Worm (Caenorhabditis elegans): Measurements from ENCODE around the gene srx-131.

srx-131 gene

DNA sequence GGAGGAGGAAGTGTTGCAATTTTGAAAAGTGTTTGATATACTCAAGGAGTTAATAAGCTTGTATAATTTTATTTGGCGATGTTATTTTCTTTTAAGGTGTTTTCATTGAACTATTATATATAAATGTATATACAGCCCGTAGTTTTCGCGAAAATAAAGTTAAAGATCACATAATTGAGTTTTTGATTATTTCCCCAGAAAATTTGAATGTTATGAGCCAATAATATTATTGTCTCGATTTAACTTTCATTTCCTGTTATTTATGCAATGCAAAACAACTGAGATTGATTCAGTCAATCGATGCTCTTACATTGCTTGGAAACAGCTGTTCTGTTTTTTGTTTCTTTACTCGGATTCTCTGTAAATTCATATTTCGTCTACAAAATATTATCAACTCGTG, 3.1 kb downstream of the srx-131 start, which contains the start of gene srx-133:
Gene srx-133, plus strand, starts transcription at position 301 of the 400 bp plus-strand sequence.
- TF ChIP-seq cnd-1 (tag; optimal IDR thresholded peaks at IDR 0.05): no peak
- no peak for TF ChIP-seq nhr-28 (tag; optimal IDR thresholded peaks at IDR 0.05)
- no peak for TF ChIP-seq drap-1 (GFP tag; optimal IDR thresholded peaks at IDR 0.05)
- TF ChIP-seq ces-1 (GFP tag; optimal IDR thresholded peaks at IDR 0.05): no peak
- no peak for TF ChIP-seq sptf-1 (tag; optimal IDR thresholded peaks at IDR 0.05)
- TF ChIP-seq bed-3 (GFP tag; optimal IDR thresholded peaks at IDR 0.05): no peak
- no peak for TF ChIP-seq nhr-2 (tag; optimal IDR thresholded peaks at IDR 0.05)

DNA sequence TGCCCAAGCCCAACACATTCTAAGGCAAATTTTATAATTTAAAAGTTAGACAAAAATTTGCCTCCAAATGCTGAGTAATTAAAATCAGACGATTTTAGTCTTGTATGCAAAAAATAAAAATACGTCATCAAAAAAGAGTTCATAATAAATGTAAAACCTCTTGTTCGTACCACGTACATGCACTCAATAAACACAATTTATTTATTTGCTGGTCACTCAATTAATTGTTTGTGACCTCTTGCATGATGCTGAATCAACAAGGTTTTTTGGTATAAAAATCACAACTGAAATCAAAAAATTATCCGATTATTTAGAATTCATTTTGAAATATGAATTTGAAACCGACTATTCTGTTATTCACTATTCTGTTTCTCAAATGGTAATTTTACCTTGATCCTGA, 4.9 kb downstream of the srx-131 start, which contains the start of gene hpx-2:
Gene hpx-2, plus strand, starts transcription at position 301 of the 400 bp plus-strand sequence.
- TF ChIP-seq nhr-76 (tag; optimal IDR thresholded peaks at IDR 0.05) (no peak), sem-2 (GFP tag; optimal IDR thresholded peaks at IDR 0.05) (no peak), ztf-11 (tag; optimal IDR thresholded peaks at IDR 0.05) (no peak), M03D4.4 (tag; optimal IDR thresholded peaks at IDR 0.05) (no peak), zip-8 (tag; optimal IDR thresholded peaks at IDR 0.05) (no peak), elt-1 (tag; optimal IDR thresholded peaks at IDR 0.05; ENCODE audit: borderline replicate concordance, insufficient read depth) (no peak), sptf-1 (tag; optimal IDR thresholded peaks at IDR 0.05) (no peak), lsy-2 (tag; optimal IDR thresholded peaks at IDR 0.05) (no peak), nhr-28 (tag; optimal IDR thresholded peaks at IDR 0.05) (no peak)

DNA sequence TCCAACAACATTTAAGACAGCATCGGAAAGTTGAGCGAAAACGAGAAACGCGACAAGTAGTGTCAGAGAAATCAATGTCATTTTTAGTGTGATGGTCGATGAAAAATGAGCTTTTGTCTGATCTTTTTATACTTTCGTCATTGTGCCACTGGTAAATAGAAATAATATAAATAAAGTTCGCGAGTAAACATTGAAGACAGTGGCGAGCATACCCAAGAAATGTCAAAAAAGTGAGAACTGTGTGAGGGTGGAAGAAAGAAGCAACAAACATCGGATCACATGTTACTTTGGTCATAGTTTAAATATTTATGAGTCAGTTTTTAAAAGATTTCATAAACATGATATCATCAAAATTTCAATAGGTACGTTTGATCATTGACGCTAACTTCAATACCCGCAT, 9.1 kb downstream of the srx-131 start, which contains the start of gene ttr-21:
Gene ttr-21, minus strand, starts transcription at position 100 of the 400 bp plus-strand sequence.
- TF ChIP-seq elt-1 (tag; optimal IDR thresholded peaks at IDR 0.05; ENCODE audit: borderline replicate concordance, insufficient read depth): no peak
- TF ChIP-seq lsy-2 (tag; optimal IDR thresholded peaks at IDR 0.05): no peak
- no peak for TF ChIP-seq M03D4.4 (tag; optimal IDR thresholded peaks at IDR 0.05)
- TF ChIP-seq nhr-76 (tag; optimal IDR thresholded peaks at IDR 0.05): no peak
- no peak for TF ChIP-seq nhr-28 (tag; optimal IDR thresholded peaks at IDR 0.05)
- TF ChIP-seq lin-32 (GFP tag; optimal IDR thresholded peaks at IDR 0.05): no peak
- TF ChIP-seq mep-1 (tag; optimal IDR thresholded peaks at IDR 0.05): no peak
- no peak for TF ChIP-seq pha-4 (tag; optimal IDR thresholded peaks at IDR 0.05)
- no peak for TF ChIP-seq unc-62 (GFP tag; optimal IDR thresholded peaks at IDR 0.05)
- TF ChIP-seq tbx-8 (GFP tag; optimal IDR thresholded peaks at IDR 0.05): no peak
- TF ChIP-seq blmp-1 (tag; optimal IDR thresholded peaks at IDR 0.05): no peak
- TF ChIP-seq ceh-39 (tag; optimal IDR thresholded peaks at IDR 0.05): no peak
- no peak for TF ChIP-seq nhr-12 (tag; optimal IDR thresholded peaks at IDR 0.05)
- no peak for TF ChIP-seq cnd-1 (tag; optimal IDR thresholded peaks at IDR 0.05)
- no peak for TF ChIP-seq bed-3 (GFP tag; optimal IDR thresholded peaks at IDR 0.05)
- no peak for TF ChIP-seq ztf-11 (tag; optimal IDR thresholded peaks at IDR 0.05)

DNA sequence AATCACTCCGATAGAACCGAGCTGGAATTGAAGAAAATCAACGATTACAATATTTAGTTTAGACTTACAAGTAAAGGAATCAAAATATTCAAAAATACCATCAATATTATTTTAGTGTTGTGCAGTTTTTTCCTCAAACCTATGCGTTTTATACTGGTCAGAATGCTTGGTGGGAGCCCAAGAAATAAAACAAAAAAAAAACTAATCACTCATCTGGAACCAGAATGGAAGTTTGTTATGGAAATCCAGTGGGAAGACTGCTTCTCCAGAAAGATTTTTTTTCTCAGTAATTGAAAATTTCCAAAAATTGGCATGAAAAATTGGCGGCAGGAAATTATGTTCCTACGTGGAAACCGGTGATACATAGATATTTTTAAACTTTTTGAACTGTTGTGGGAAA, 11.1 kb downstream of the srx-131 start, which contains the start of gene srx-134:
Gene srx-134, minus strand, starts transcription at position 101 of the 400 bp plus-strand sequence.
- TF ChIP-seq bed-3 (GFP tag; optimal IDR thresholded peaks at IDR 0.05): no peak
- TF ChIP-seq nhr-12 (tag; optimal IDR thresholded peaks at IDR 0.05): no peak
- no peak for TF ChIP-seq mep-1 (tag; optimal IDR thresholded peaks at IDR 0.05)
- TF ChIP-seq drap-1 (GFP tag; optimal IDR thresholded peaks at IDR 0.05): no peak
- no peak for TF ChIP-seq nhr-28 (tag; optimal IDR thresholded peaks at IDR 0.05)
- TF ChIP-seq ham-2 (GFP tag; optimal IDR thresholded peaks at IDR 0.05): no peak
- TF ChIP-seq mab-5 (tag; optimal IDR thresholded peaks at IDR 0.05): no peak
- TF ChIP-seq unc-120 (tag; optimal IDR thresholded peaks at IDR 0.05; ENCODE audit: poor library complexity, severe bottlenecking): no peak
- no peak for TF ChIP-seq lin-32 (GFP tag; optimal IDR thresholded peaks at IDR 0.05)
- TF ChIP-seq snpc-4 (tag; optimal IDR thresholded peaks at IDR 0.05): no peak
- TF ChIP-seq pha-4 (tag; optimal IDR thresholded peaks at IDR 0.05): no peak
- no peak for TF ChIP-seq ceh-43 (GFP tag; optimal IDR thresholded peaks at IDR 0.05)
- no peak for TF ChIP-seq lsy-2 (tag; optimal IDR thresholded peaks at IDR 0.05)
- TF ChIP-seq zip-8 (tag; optimal IDR thresholded peaks at IDR 0.05): no peak

DNA sequence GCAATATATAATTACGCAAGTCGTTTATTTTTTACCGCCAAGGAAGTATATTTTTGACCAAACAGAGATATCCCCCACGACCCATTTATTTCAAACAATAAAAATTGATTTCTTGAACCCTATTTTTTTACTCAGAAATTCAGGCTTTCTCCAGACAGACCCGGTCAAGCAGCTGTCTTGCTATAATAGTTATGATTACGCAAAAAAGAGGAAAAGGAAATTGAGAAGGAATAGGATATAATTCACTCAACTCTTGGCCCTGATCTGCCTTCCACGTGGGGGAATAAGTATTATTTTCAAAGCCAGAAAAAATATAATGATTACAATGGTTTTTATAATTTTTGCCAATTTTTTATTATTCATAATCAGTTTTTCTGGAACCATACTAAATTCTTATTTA, 11.9 kb downstream of the srx-131 start, which contains the start of gene srx-136:
Gene srx-136, plus strand, starts transcription at position 301 of the 400 bp plus-strand sequence.
- TF ChIP-seq unc-120 (tag; optimal IDR thresholded peaks at IDR 0.05; ENCODE audit: poor library complexity, severe bottlenecking) (no peak), sem-2 (GFP tag; optimal IDR thresholded peaks at IDR 0.05) (no peak), unc-62 (GFP tag; optimal IDR thresholded peaks at IDR 0.05) (no peak), blmp-1 (tag; optimal IDR thresholded peaks at IDR 0.05) (no peak), hlh-1 (tag; optimal IDR thresholded peaks at IDR 0.05) (no peak), ceh-83 (GFP tag; optimal IDR thresholded peaks at IDR 0.05) (no peak), nhr-2 (tag; optimal IDR thresholded peaks at IDR 0.05) (no peak), ces-1 (GFP tag; optimal IDR thresholded peaks at IDR 0.05) (no peak), mls-2 (tag; optimal IDR thresholded peaks at IDR 0.05) (no peak), mep-1 (tag; optimal IDR thresholded peaks at IDR 0.05) (no peak), nhr-12 (tag; optimal IDR thresholded peaks at IDR 0.05) (no peak), tbx-8 (GFP tag; optimal IDR thresholded peaks at IDR 0.05) (no peak), cnd-1 (tag; optimal IDR thresholded peaks at IDR 0.05) (no peak)
